Worm (Caenorhabditis elegans): ENCODE measurements around the gene H25K10.2.

The H25K10.2 gene

ce11 chrIV:16221559-16221958 lies 10.7 kb upstream of the H25K10.2 start, which contains the start of gene srv-11:
Gene srv-11 (minus strand): TSS chrIV:16221659.
- TF ChIP-seq pag-3 (tag; optimal IDR thresholded peaks at IDR 0.05; ENCODE audit: borderline replicate concordance, insufficient read depth) (no peak), pqm-1 (tag; optimal IDR thresholded peaks at IDR 0.05) (no peak), hlh-4 (tag; optimal IDR thresholded peaks at IDR 0.05) (no peak), fkh-4 (tag; optimal IDR thresholded peaks at IDR 0.05; ENCODE audit: borderline replicate concordance) (no peak), nhr-19 (GFP tag; conservative IDR thresholded peaks at IDR 0.05) (no peak), irx-1 (tag; optimal IDR thresholded peaks at IDR 0.05) (no peak)

ce11 chrIV:16220688-16221087 lies 9.9 kb upstream of the H25K10.2 start:
- TF ChIP-seq snpc-4 (tag; optimal IDR thresholded peaks at IDR 0.05), result no peak
- TF ChIP-seq alr-1 (tag; optimal IDR thresholded peaks at IDR 0.05; ENCODE audit: borderline replicate concordance), result no peak
- TF ChIP-seq vab-15 (tag; optimal IDR thresholded peaks at IDR 0.05), result no peak
- TF ChIP-seq mab-9 (GFP tag; IDR thresholded peaks at IDR 0.05), result no peak
- no peak for TF ChIP-seq fkh-4 (tag; optimal IDR thresholded peaks at IDR 0.05; ENCODE audit: borderline replicate concordance)
- TF ChIP-seq ztf-11 (tag; optimal IDR thresholded peaks at IDR 0.05), result no peak
- TF ChIP-seq unc-98 (GFP tag; IDR thresholded peaks at IDR 0.05), result no peak
- no peak for TF ChIP-seq C04F5.9 (tag; optimal IDR thresholded peaks at IDR 0.05)

ce11 chrIV:16216165-16216564 lies 5.4 kb upstream of the H25K10.2 start:
- no peak for TF ChIP-seq nhr-20 (tag; optimal IDR thresholded peaks at IDR 0.05)
- no peak for TF ChIP-seq blmp-1 (tag; optimal IDR thresholded peaks at IDR 0.05)
- no peak for TF ChIP-seq zag-1 (tag; optimal IDR thresholded peaks at IDR 0.05)
- no peak for TF ChIP-seq elt-3 (tag; optimal IDR thresholded peaks at IDR 0.05)
- TF ChIP-seq mep-1 (tag; optimal IDR thresholded peaks at IDR 0.05), result no peak
- TF ChIP-seq aly-2 (tag; optimal IDR thresholded peaks at IDR 0.05), result no peak
- TF ChIP-seq pag-3 (tag; optimal IDR thresholded peaks at IDR 0.05; ENCODE audit: borderline replicate concordance, insufficient read depth), result no peak

ce11 chrIV:16203373-16203772 lies 7.4 kb downstream of the H25K10.2 start:
- TF ChIP-seq Y116A8C.19 (tag; optimal IDR thresholded peaks at IDR 0.05; ENCODE audit: borderline replicate concordance), result no peak
- peak; percentile 90 for TF ChIP-seq elt-2 (tag; optimal IDR thresholded peaks at IDR 0.05)
- no peak for TF ChIP-seq dpl-1 (GFP tag; optimal IDR thresholded peaks at IDR 0.05)
- no peak for TF ChIP-seq nhr-11 (tag; optimal IDR thresholded peaks at IDR 0.05)
- no peak for TF ChIP-seq hlh-4 (tag; optimal IDR thresholded peaks at IDR 0.05)
- TF ChIP-seq ceh-90 (tag; optimal IDR thresholded peaks at IDR 0.05), result no peak
- TF ChIP-seq hpl-2 (GFP tag; optimal IDR thresholded peaks at IDR 0.05), result no peak
- TF ChIP-seq mab-9 (GFP tag; IDR thresholded peaks at IDR 0.05), result no peak
- no peak for TF ChIP-seq ceh-88 (GFP tag; IDR thresholded peaks at IDR 0.05)
- TF ChIP-seq fkh-4 (tag; optimal IDR thresholded peaks at IDR 0.05; ENCODE audit: borderline replicate concordance), result no peak
- TF ChIP-seq tlp-1 (tag; optimal IDR thresholded peaks at IDR 0.05), result peak; percentile 8
- no peak for TF ChIP-seq nhr-237 (tag; optimal IDR thresholded peaks at IDR 0.05)

ce11 chrIV:16202074-16202473 lies 8.7 kb downstream of the H25K10.2 start, which contains the start of gene H25K10.1:
Gene H25K10.1 (plus strand): TSS chrIV:16202374.
- no peak for TF ChIP-seq pqm-1 (tag; optimal IDR thresholded peaks at IDR 0.05)
- no peak for TF ChIP-seq nhr-84 (tag; optimal IDR thresholded peaks at IDR 0.05)
- TF ChIP-seq hpl-2 (GFP tag; optimal IDR thresholded peaks at IDR 0.05), result no peak
- no peak for TF ChIP-seq ceh-90 (tag; optimal IDR thresholded peaks at IDR 0.05)
- TF ChIP-seq vab-15 (tag; optimal IDR thresholded peaks at IDR 0.05), result no peak
- no peak for TF ChIP-seq hlh-4 (tag; optimal IDR thresholded peaks at IDR 0.05)
- no peak for TF ChIP-seq unc-62 (GFP tag; optimal IDR thresholded peaks at IDR 0.05)
- no peak for TF ChIP-seq efl-3 (GFP tag; optimal IDR thresholded peaks at IDR 0.05)
- no peak for TF ChIP-seq elt-3 (tag; optimal IDR thresholded peaks at IDR 0.05)
- no peak for TF ChIP-seq nhr-11 (tag; optimal IDR thresholded peaks at IDR 0.05)
- no peak for TF ChIP-seq xbp-1 (tag; optimal IDR thresholded peaks at IDR 0.05)
- no peak for TF ChIP-seq lir-3 (tag; optimal IDR thresholded peaks at IDR 0.05; ENCODE audit: poor library complexity)
- TF ChIP-seq snpc-4 (tag; optimal IDR thresholded peaks at IDR 0.05), result no peak
- TF ChIP-seq zag-1 (tag; optimal IDR thresholded peaks at IDR 0.05), result no peak
- no peak for TF ChIP-seq hlh-17 (GFP tag; optimal IDR thresholded peaks at IDR 0.05; ENCODE audit: borderline replicate concordance)
- TF ChIP-seq pag-3 (tag; optimal IDR thresholded peaks at IDR 0.05; ENCODE audit: borderline replicate concordance, insufficient read depth), result no peak
- TF ChIP-seq elt-2 (tag; optimal IDR thresholded peaks at IDR 0.05), result no peak

Data from whole organism, L1 larva.